Worm (Caenorhabditis elegans) whole organism, L4 larva: ENCODE measurements around the gene T16G12.7.

Experiments
- Y105C5A.15 ChIP-seq: fragments of 200-800 bp; sonication (Bioruptor generic); IDR thresholded peaks from 2 replicates; pipeline ENCODE4 v1.3.6; 2022; ENCODE audit warnings: missing genetic modification characterization, missing compliant biosample characterization
- Y5F2A.4 ChIP-seq: fragments of 200-800 bp; sonication (Bioruptor generic); optimal IDR thresholded peaks from 2 replicates; lab custom pipeline; 2018; ENCODE audit warnings: mild to moderate bottlenecking, missing genetic modification characterization, missing compliant biosample characterization
- ZK337.2 ChIP-seq: fragments of 200-800 bp; sonication (Bioruptor generic); IDR thresholded peaks from 2 replicates; pipeline ENCODE4 v1.3.6; 2022; ENCODE audit warnings: missing genetic modification reagents, missing genetic modification characterization, missing compliant biosample characterization
- ZK546.5 ChIP-seq, 2 experiments: sonication (generic microtip); optimal IDR thresholded peaks; 2 replicates each; lab custom pipeline; 2017; ENCODE audit warnings: missing biosample characterization in 2 of 2, missing genetic modification characterization in 2 of 2
- aha-1 ChIP-seq: fragments of 150-350 bp; peaks from one replicate; lab custom pipeline; 2014; ENCODE audit warnings: missing biosample characterization, missing genetic modification characterization
- aly-2 ChIP-seq: sonication (generic microtip); optimal IDR thresholded peaks from 2 replicates; lab custom pipeline; 2018; ENCODE audit warnings: missing biosample characterization, missing genetic modification characterization
- ama-1 ChIP-seq: fragments of 150-350 bp; optimal IDR thresholded peaks from 2 replicates; lab custom pipeline; 2014; ENCODE audit warnings: inconsistent platforms, mixed read lengths
- ceh-20 ChIP-seq: fragments of 200-800 bp; sonication (Bioruptor generic); IDR thresholded peaks from 2 replicates; pipeline ENCODE4 v1.3.6; 2022; ENCODE audit warnings: missing genetic modification reagents, missing genetic modification characterization, missing compliant biosample characterization
- ceh-28 ChIP-seq: fragments of 150-350 bp; optimal IDR thresholded peaks from 2 replicates; lab custom pipeline; 2014; ENCODE audit warnings: missing biosample characterization, missing genetic modification reagents, missing genetic modification characterization
- ceh-32 ChIP-seq: sonication (generic microtip); optimal IDR thresholded peaks from 2 replicates; lab custom pipeline; 2016; ENCODE audit warnings: mild to moderate bottlenecking, missing genetic modification characterization, missing compliant biosample characterization; ENCODE audit not compliant: poor library complexity
- ceh-62 ChIP-seq: sonication (generic microtip); optimal IDR thresholded peaks from 2 replicates; lab custom pipeline; 2017; ENCODE audit warnings: missing biosample characterization, missing genetic modification characterization
- ctbp-1 ChIP-seq: fragments of 200-800 bp; sonication (Bioruptor generic); IDR thresholded peaks from 2 replicates; pipeline ENCODE4 v1.3.6; 2022; ENCODE audit warnings: missing genetic modification reagents, missing genetic modification characterization, missing compliant biosample characterization
- daf-12 ChIP-seq: fragments of 150-350 bp; optimal IDR thresholded peaks from 2 replicates; lab custom pipeline; 2014; ENCODE audit warnings: missing biosample characterization, missing genetic modification reagents, missing genetic modification characterization
- dmd-9 ChIP-seq: fragments of 200-800 bp; sonication (Bioruptor generic); IDR thresholded peaks from 2 replicates; pipeline ENCODE4 v1.3.6; 2022; ENCODE audit warnings: missing genetic modification reagents, missing genetic modification characterization, missing compliant biosample characterization
- egl-27 ChIP-seq: sonication (generic microtip); optimal IDR thresholded peaks from 3 replicates; lab custom pipeline; 2017; ENCODE audit warnings: missing biosample characterization, missing genetic modification reagents, missing genetic modification characterization
- fos-1 ChIP-seq: fragments of 150-350 bp; optimal IDR thresholded peaks from 2 replicates; lab custom pipeline; 2014; ENCODE audit warnings: missing biosample characterization, missing genetic modification characterization
- gei-8 ChIP-seq: fragments of 200-800 bp; sonication (Bioruptor generic); optimal IDR thresholded peaks from 2 replicates; lab custom pipeline; 2018; ENCODE audit warnings: mild to moderate bottlenecking, missing genetic modification characterization, missing compliant biosample characterization
- hif-1 ChIP-seq, 2 experiments: sonication (generic microtip); optimal IDR thresholded peaks; 2 replicates each; lab custom pipeline; 2016 to 2017; ENCODE audit warnings: missing compliant biosample characterization in 2 of 2, missing genetic modification characterization in 2 of 2, missing genetic modification reagents in 2 of 2, missing genotype in 2 of 2, mild to moderate bottlenecking in 1 of 2
- hlh-30 ChIP-seq: sonication (generic microtip); optimal IDR thresholded peaks from 2 replicates; lab custom pipeline; 2017; ENCODE audit warnings: antibody characterized with exemption, mild to moderate bottlenecking, missing genetic modification characterization, missing compliant biosample characterization; ENCODE audit not compliant: insufficient read depth
- lin-15B ChIP-seq: fragments of 150-350 bp; sonication (generic microtip); optimal IDR thresholded peaks from 3 replicates; lab custom pipeline; 2014; ENCODE audit warnings: missing biosample characterization, missing genetic modification characterization
- mes-2 ChIP-seq: sonication (generic microtip); optimal IDR thresholded peaks from 2 replicates; lab custom pipeline; 2016; ENCODE audit warnings: missing genotype, mild to moderate bottlenecking, missing genetic modification characterization, missing compliant biosample characterization; ENCODE audit not compliant: poor library complexity, severe bottlenecking
- mxl-3 ChIP-seq: fragments of 200-800 bp; sonication (Bioruptor generic); optimal IDR thresholded peaks from 2 replicates; lab custom pipeline; 2018; ENCODE audit warnings: mild to moderate bottlenecking, missing genetic modification characterization, missing compliant biosample characterization
- nhr-11 ChIP-seq: fragments of 150-350 bp; optimal IDR thresholded peaks from 2 replicates; lab custom pipeline; 2014; ENCODE audit warnings: missing biosample characterization, missing genetic modification characterization
- nhr-237 ChIP-seq: sonication (generic microtip); optimal IDR thresholded peaks from 2 replicates; lab custom pipeline; 2017; ENCODE audit warnings: missing biosample characterization, missing genetic modification characterization
- nhr-28 ChIP-seq: fragments of 150-350 bp; optimal IDR thresholded peaks from 2 replicates; lab custom pipeline; 2014; ENCODE audit warnings: missing biosample characterization, missing genetic modification characterization
- nhr-41 ChIP-seq: fragments of 200-800 bp; sonication (Bioruptor generic); IDR thresholded peaks from 2 replicates; pipeline ENCODE4 v1.3.6; 2022; ENCODE audit warnings: missing genetic modification reagents, missing genetic modification characterization, missing compliant biosample characterization
- pha-4 ChIP-seq, 2 experiments: fragments of 150-350 bp in 1 of 2; fragments of 200-800 bp in 1 of 2; sonication (Bioruptor generic) in 1 of 2; IDR thresholded peaks in 1 of 2; optimal IDR thresholded peaks in 1 of 2; 2 replicates each; pipeline versions ENCODE4 v1.3.6 to Lab custom; 2014 to 2022; ENCODE audit warnings: missing genetic modification characterization in 2 of 2, missing genetic modification reagents in 2 of 2, missing biosample characterization in 1 of 2, missing compliant biosample characterization in 1 of 2
- php-3 ChIP-seq: fragments of 200-800 bp; sonication (Bioruptor generic); IDR thresholded peaks from 2 replicates; pipeline ENCODE4 v1.3.6; 2022; ENCODE audit warnings: missing genetic modification reagents, missing genetic modification characterization, missing compliant biosample characterization
- rbr-2 ChIP-seq: sonication (generic microtip); optimal IDR thresholded peaks from 2 replicates; lab custom pipeline; 2016; ENCODE audit warnings: missing genotype, missing genetic modification characterization, missing compliant biosample characterization
- skn-1 ChIP-seq: fragments of 150-350 bp; optimal IDR thresholded peaks from 2 replicates; lab custom pipeline; 2014; ENCODE audit warnings: missing biosample characterization, missing genetic modification characterization
- snpc-1.2 ChIP-seq: fragments of 200-800 bp; sonication (Bioruptor generic); IDR thresholded peaks from 2 replicates; pipeline ENCODE4 v1.3.6; 2022; ENCODE audit warnings: missing genetic modification reagents, missing genetic modification characterization, missing compliant biosample characterization
- snpc-4 ChIP-seq: fragments of 150-350 bp; optimal IDR thresholded peaks from 2 replicates; lab custom pipeline; 2014; ENCODE audit warnings: missing biosample characterization, missing genetic modification characterization
- spr-1 ChIP-seq: sonication (generic microtip); optimal IDR thresholded peaks from 2 replicates; lab custom pipeline; 2016; ENCODE audit warnings: mild to moderate bottlenecking, missing genetic modification characterization, missing compliant biosample characterization
- unc-62 ChIP-seq, 3 experiments: fragments of 150-350 bp in 1 of 3; sonication (generic microtip); optimal IDR thresholded peaks in 2 of 3; peaks in 1 of 3; 1 replicate in 1 of 3; 2 replicates in 2 of 3; lab custom pipeline; 2014 to 2017; ENCODE audit warnings: missing biosample characterization in 3 of 3, missing genetic modification characterization in 3 of 3, missing genetic modification reagents in 3 of 3, missing genotype in 1 of 3
- zfp-2 ChIP-seq: sonication (generic microtip); optimal IDR thresholded peaks from 2 replicates; lab custom pipeline; 2016; ENCODE audit warnings: mild to moderate bottlenecking, missing genetic modification characterization, missing compliant biosample characterization
- ztf-7 ChIP-seq: fragments of 150-350 bp; optimal IDR thresholded peaks from 2 replicates; lab custom pipeline; 2014; ENCODE audit warnings: missing biosample characterization, missing genetic modification characterization

The T16G12.7 gene

DNA sequence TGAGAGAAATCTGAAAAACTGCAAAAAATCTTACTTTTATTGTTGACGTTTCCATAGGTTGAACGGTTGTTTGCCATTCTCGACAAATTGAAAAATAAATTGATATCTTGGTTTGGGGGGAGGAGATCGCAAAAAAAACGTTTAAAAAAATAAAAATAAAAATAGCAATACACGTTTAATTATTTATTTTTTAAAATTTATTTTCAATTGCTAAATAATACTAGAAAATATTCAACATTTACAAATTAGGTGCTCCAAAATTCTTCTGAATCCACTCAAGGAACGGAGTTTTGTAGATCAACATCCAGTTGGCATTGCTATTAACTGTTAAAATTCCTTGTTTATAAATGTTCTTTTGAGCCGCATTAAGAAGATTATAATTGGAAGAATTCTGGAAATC lies at the start of gene T16G12.7:
Gene T16G12.7, minus strand, starts transcription at position 101 of the 400 bp plus-strand sequence.
- TF ChIP-seq ceh-32 (tag; lab: Kevin White, UChicago) (no peak), fos-1 (no peak), ZK337.2 (no peak), rbr-2 (tag; lab: Kevin White, UChicago) (no peak), nhr-11 (tag; lab: Kevin White, UChicago) (no peak), ceh-28 (no peak), ama-1 (lab: Kevin White, UChicago) (no peak), mxl-3 (no peak), php-3 (no peak), mes-2 (tag; lab: Kevin White, UChicago) (no peak), ztf-7 (tag; lab: Kevin White, UChicago) (no peak), daf-12 (tag; lab: Kevin White, UChicago) (no peak), Y5F2A.4 (no peak), pha-4 (GFP tag; IDR thresholded peaks at IDR 0.05; lab: Robert Waterston, UW) (no peak), pha-4 (tag; optimal IDR thresholded peaks at IDR 0.05; lab: Kevin White, UChicago) (no peak), aly-2 (no peak), dmd-9 (GFP tag; lab: Robert Waterston, UW) (no peak), nhr-237 (tag; lab: Kevin White, UChicago) (no peak), snpc-1.2 (no peak), skn-1 (tag; lab: Kevin White, UChicago) (no peak), ctbp-1 (GFP tag; lab: Robert Waterston, UW) (no peak)

DNA sequence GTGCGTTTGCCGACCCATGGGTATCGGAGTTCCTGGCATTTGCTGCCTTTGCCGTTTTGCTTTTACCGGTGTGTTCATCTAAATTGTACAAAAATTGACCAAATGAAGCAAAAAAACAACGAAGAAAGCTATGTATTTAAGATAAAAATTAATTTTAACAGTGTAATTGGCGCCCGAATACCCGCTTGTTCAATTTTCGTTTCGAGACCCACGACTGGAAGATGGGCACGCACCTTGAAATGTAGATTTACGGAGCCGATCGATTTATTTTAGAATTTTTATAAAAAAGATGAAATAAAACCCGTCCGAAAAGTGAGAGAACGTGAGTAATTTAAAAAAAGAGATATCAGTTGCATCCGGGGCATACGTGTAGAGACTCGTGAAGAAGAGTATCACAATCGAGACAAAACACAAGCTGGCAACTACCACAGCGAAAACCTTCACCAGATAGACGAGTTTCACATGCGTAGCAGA lies 48.6 kb upstream of the T16G12.7 start, which contains the start of gene hal-2:
Gene hal-2, minus strand, starts transcription at position 424 of the 474 bp plus-strand sequence.
- TF ChIP-seq ceh-62 (tag; lab: Kevin White, UChicago), result no peak
- no peak for TF ChIP-seq snpc-4
- no peak for TF ChIP-seq gei-8 (GFP tag; lab: Kevin White, UChicago)
- no peak for TF ChIP-seq ama-1 (lab: Kevin White, UChicago)
- TF ChIP-seq Y105C5A.15 (GFP tag; lab: Robert Waterston, UW), result no peak
- TF ChIP-seq nhr-28 (tag; lab: Kevin White, UChicago), result no peak
- TF ChIP-seq spr-1 (tag; lab: Kevin White, UChicago), result no peak
- TF ChIP-seq nhr-41 (GFP tag; lab: Robert Waterston, UW), result no peak
- TF ChIP-seq hlh-30 (tag; lab: Kevin White, UChicago), result no peak
- no peak for TF ChIP-seq php-3
- TF ChIP-seq hif-1 (tag; optimal IDR thresholded peaks at IDR 0.05; lab: Kevin White, UChicago), result no peak
- no peak for TF ChIP-seq lin-15B (tag; lab: Kevin White, UChicago)
- no peak for TF ChIP-seq zfp-2 (tag; lab: Kevin White, UChicago)
- no peak for TF ChIP-seq egl-27
- TF ChIP-seq ceh-32 (tag; lab: Kevin White, UChicago), result no peak

DNA sequence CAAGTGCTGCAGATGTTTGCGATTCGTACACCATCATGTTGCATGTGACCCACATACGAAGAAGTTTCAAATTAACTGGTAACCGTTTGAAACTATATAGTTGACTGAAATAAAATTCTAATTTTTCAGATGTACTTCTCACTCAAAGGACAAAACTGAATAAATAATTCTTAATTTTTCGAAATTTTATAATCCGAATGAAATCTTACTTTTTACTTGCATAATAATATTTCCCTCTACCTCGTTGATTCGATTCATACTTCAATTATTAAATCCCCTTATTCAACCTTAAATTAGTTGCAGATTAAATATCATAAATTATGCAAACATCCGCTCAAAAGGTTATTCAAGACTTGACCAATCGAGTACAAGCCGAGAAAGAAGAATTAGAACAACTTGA lies 46.1 kb upstream of the T16G12.7 start, which contains the start of gene T16H12.2:
Gene T16H12.2, plus strand, starts transcription at position 301 of the 400 bp plus-strand sequence.
- TF ChIP-seq ZK546.5 (tag; optimal IDR thresholded peaks at IDR 0.05; lab: Kevin White, UChicago) (no peak), ceh-20 (GFP tag; lab: Robert Waterston, UW) (no peak), nhr-237 (tag; lab: Kevin White, UChicago) (no peak)

DNA sequence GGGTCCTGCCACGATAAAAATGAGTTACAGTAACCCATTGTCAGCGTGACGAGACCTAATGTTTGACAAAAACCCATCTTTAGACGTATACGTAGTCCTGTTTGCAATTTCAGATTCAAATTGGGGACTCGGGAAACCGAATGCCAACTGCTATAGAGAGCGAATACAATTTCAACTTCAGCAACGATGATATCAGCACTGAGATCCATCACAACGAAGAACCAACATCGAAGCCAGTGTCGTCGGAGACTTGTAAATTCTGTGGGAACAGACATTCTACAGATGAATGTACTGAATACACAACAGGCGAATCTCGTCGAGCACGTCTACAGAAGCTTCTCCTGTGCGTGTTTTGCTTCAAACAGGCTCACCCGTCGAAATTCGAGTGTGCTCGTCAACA lies 45.7 kb upstream of the T16G12.7 start:
- TF ChIP-seq unc-62 (GFP tag; optimal IDR thresholded peaks at IDR 0.05 in 1 of 2; lab: Kevin White, UChicago), result peak in 1 of 2 experiments; percentile 22
- TF ChIP-seq unc-62 (tag; optimal IDR thresholded peaks at IDR 0.05; lab: Kevin White, UChicago), result no peak
- peak; percentile 91 for TF ChIP-seq aha-1 (tag; lab: Kevin White, UChicago)
- no peak for TF ChIP-seq ztf-7 (tag; lab: Kevin White, UChicago)
